Worm (Caenorhabditis elegans): ENCODE data around the gene ugt-54.

The ugt-54 gene

ce11 chrIV:10757616-10758193 is 3.8 kb upstream of the ugt-54 start, which contains the start of the genes T25B9.4 and T25B9.6:
Gene T25B9.4 (minus strand): TSS chrIV:10757716.
Gene T25B9.6 (plus strand): TSS chrIV:10758143.
- TF ChIP-seq F13C5.2 (tag; optimal IDR thresholded peaks at IDR 0.05) (no peak), scrt-1 (GFP tag; IDR thresholded peaks at IDR 0.05) (no peak), pes-1 (GFP tag; IDR thresholded peaks at IDR 0.05) (no peak), tbx-11 (GFP tag; IDR thresholded peaks at IDR 0.05) (no peak), ceh-36 (tag; optimal IDR thresholded peaks at IDR 0.05) (no peak), ets-7 (tag; optimal IDR thresholded peaks at IDR 0.05) (no peak), tbx-37 (GFP tag; conservative IDR thresholded peaks at IDR 0.05) (no peak), hmg-4 (GFP tag; optimal IDR thresholded peaks at IDR 0.05) (no peak), flt-1 (GFP tag; IDR thresholded peaks at IDR 0.05) (no peak), ama-1 (optimal IDR thresholded peaks at IDR 0.05) (no peak), hmbx-1 (tag; optimal IDR thresholded peaks at IDR 0.05) (no peak)

ce11 chrIV:10764206-10764605 is 2.7 kb downstream of the ugt-54 start, which contains the start of gene T25B9.11:
Gene T25B9.11 (plus strand): TSS chrIV:10764506.
- TF ChIP-seq ets-7 (tag; optimal IDR thresholded peaks at IDR 0.05), result no peak
- no peak for TF ChIP-seq hmg-4 (GFP tag; optimal IDR thresholded peaks at IDR 0.05)
- TF ChIP-seq hnd-1 (tag; optimal IDR thresholded peaks at IDR 0.05), result no peak
- TF ChIP-seq aly-1 (tag; optimal IDR thresholded peaks at IDR 0.05), result no peak
- TF ChIP-seq tbx-37 (GFP tag; conservative IDR thresholded peaks at IDR 0.05), result no peak
- no peak for TF ChIP-seq F13C5.2 (tag; optimal IDR thresholded peaks at IDR 0.05)
- no peak for TF ChIP-seq ama-1 (optimal IDR thresholded peaks at IDR 0.05)
- TF ChIP-seq tra-4 (tag; optimal IDR thresholded peaks at IDR 0.05), result no peak
- no peak for TF ChIP-seq flt-1 (GFP tag; IDR thresholded peaks at IDR 0.05)
- no peak for TF ChIP-seq B0310.2 (tag; optimal IDR thresholded peaks at IDR 0.05)
- TF ChIP-seq ceh-13 (GFP tag; optimal IDR thresholded peaks at IDR 0.05), result no peak
- TF ChIP-seq hmbx-1 (tag; optimal IDR thresholded peaks at IDR 0.05), result no peak
- no peak for TF ChIP-seq pes-1 (GFP tag; IDR thresholded peaks at IDR 0.05)

ce11 chrIV:10765053-10765452 is 3.6 kb downstream of the ugt-54 start, which contains the start of gene T25B9.12:
Gene T25B9.12 (plus strand): TSS chrIV:10765353.
- TF ChIP-seq ceh-36 (tag; optimal IDR thresholded peaks at IDR 0.05), result no peak
- no peak for TF ChIP-seq hmbx-1 (tag; optimal IDR thresholded peaks at IDR 0.05)
- TF ChIP-seq tra-4 (tag; optimal IDR thresholded peaks at IDR 0.05), result no peak
- no peak for TF ChIP-seq scrt-1 (GFP tag; IDR thresholded peaks at IDR 0.05)
- no peak for TF ChIP-seq ceh-13 (GFP tag; optimal IDR thresholded peaks at IDR 0.05)
- TF ChIP-seq tbx-11 (GFP tag; IDR thresholded peaks at IDR 0.05), result no peak
- TF ChIP-seq pes-1 (GFP tag; IDR thresholded peaks at IDR 0.05), result no peak
- no peak for TF ChIP-seq sea-1 (GFP tag; conservative IDR thresholded peaks at IDR 0.05)
- no peak for TF ChIP-seq B0310.2 (tag; optimal IDR thresholded peaks at IDR 0.05)

- TF ChIP-seq ceh-36 (tag; optimal IDR thresholded peaks at IDR 0.05) (no peak), ceh-13 (GFP tag; optimal IDR thresholded peaks at IDR 0.05) (no peak), sea-1 (GFP tag; conservative IDR thresholded peaks at IDR 0.05) (no peak), B0310.2 (tag; optimal IDR thresholded peaks at IDR 0.05) (no peak), flt-1 (GFP tag; IDR thresholded peaks at IDR 0.05) (no peak)
Measured at ce11 chrIV:10766071-10766470, 4.6 kb downstream of the ugt-54 start.

ce11 chrIV:10768146-10768636 is 6.7 kb downstream of the ugt-54 start, which contains the start of gene T25B9.8:
Gene T25B9.8 (minus strand): TSS chrIV:10768196.
- TF ChIP-seq ets-7 (tag; optimal IDR thresholded peaks at IDR 0.05), result no peak
- no peak for TF ChIP-seq aly-1 (tag; optimal IDR thresholded peaks at IDR 0.05)
- TF ChIP-seq flt-1 (GFP tag; IDR thresholded peaks at IDR 0.05), result no peak
- TF ChIP-seq tbx-37 (GFP tag; conservative IDR thresholded peaks at IDR 0.05), result no peak
- TF ChIP-seq F13C5.2 (tag; optimal IDR thresholded peaks at IDR 0.05), result no peak
- no peak for TF ChIP-seq hmbx-1 (tag; optimal IDR thresholded peaks at IDR 0.05)
- no peak for TF ChIP-seq pes-1 (GFP tag; IDR thresholded peaks at IDR 0.05)
- no peak for TF ChIP-seq tra-4 (tag; optimal IDR thresholded peaks at IDR 0.05)
- TF ChIP-seq sea-1 (GFP tag; conservative IDR thresholded peaks at IDR 0.05), result no peak
- TF ChIP-seq B0310.2 (tag; optimal IDR thresholded peaks at IDR 0.05), result no peak
- TF ChIP-seq ceh-13 (GFP tag; optimal IDR thresholded peaks at IDR 0.05), result no peak
- no peak for TF ChIP-seq hnd-1 (tag; optimal IDR thresholded peaks at IDR 0.05)
- no peak for TF ChIP-seq hmg-4 (GFP tag; optimal IDR thresholded peaks at IDR 0.05)
- no peak for TF ChIP-seq ceh-36 (tag; optimal IDR thresholded peaks at IDR 0.05)
- no peak for TF ChIP-seq scrt-1 (GFP tag; IDR thresholded peaks at IDR 0.05)
- TF ChIP-seq ama-1 (optimal IDR thresholded peaks at IDR 0.05), result no peak
- no peak for TF ChIP-seq tbx-11 (GFP tag; IDR thresholded peaks at IDR 0.05)

- TF ChIP-seq tra-4 (tag; optimal IDR thresholded peaks at IDR 0.05), result no peak
- no peak for TF ChIP-seq hmbx-1 (tag; optimal IDR thresholded peaks at IDR 0.05)
- TF ChIP-seq tbx-37 (GFP tag; conservative IDR thresholded peaks at IDR 0.05), result no peak
- TF ChIP-seq flt-1 (GFP tag; IDR thresholded peaks at IDR 0.05), result no peak
- no peak for TF ChIP-seq B0310.2 (tag; optimal IDR thresholded peaks at IDR 0.05)
- TF ChIP-seq hmg-4 (GFP tag; optimal IDR thresholded peaks at IDR 0.05), result no peak
- TF ChIP-seq sea-1 (GFP tag; conservative IDR thresholded peaks at IDR 0.05), result no peak
- TF ChIP-seq ama-1 (optimal IDR thresholded peaks at IDR 0.05), result no peak
- TF ChIP-seq tbx-11 (GFP tag; IDR thresholded peaks at IDR 0.05), result no peak
- no peak for TF ChIP-seq ceh-36 (tag; optimal IDR thresholded peaks at IDR 0.05)
- TF ChIP-seq aly-1 (tag; optimal IDR thresholded peaks at IDR 0.05), result no peak
- TF ChIP-seq pes-1 (GFP tag; IDR thresholded peaks at IDR 0.05), result no peak
- no peak for TF ChIP-seq ets-7 (tag; optimal IDR thresholded peaks at IDR 0.05)
- TF ChIP-seq F13C5.2 (tag; optimal IDR thresholded peaks at IDR 0.05), result no peak
- TF ChIP-seq scrt-1 (GFP tag; IDR thresholded peaks at IDR 0.05), result no peak
- TF ChIP-seq hnd-1 (tag; optimal IDR thresholded peaks at IDR 0.05), result no peak
Measured at ce11 chrIV:10769353-10769752, 7.9 kb downstream of the ugt-54 start, which contains the start of gene T25B9.9. Gene T25B9.9 (plus strand): TSS chrIV:10769653.

ce11 chrIV:10771296-10771695 is 9.8 kb downstream of the ugt-54 start:
- TF ChIP-seq B0310.2 (tag; optimal IDR thresholded peaks at IDR 0.05) (no peak), F13C5.2 (tag; optimal IDR thresholded peaks at IDR 0.05) (no peak), sea-1 (GFP tag; conservative IDR thresholded peaks at IDR 0.05) (no peak), tbx-37 (GFP tag; conservative IDR thresholded peaks at IDR 0.05) (no peak), ceh-36 (tag; optimal IDR thresholded peaks at IDR 0.05) (no peak), hmg-4 (GFP tag; optimal IDR thresholded peaks at IDR 0.05) (no peak), tbx-11 (GFP tag; IDR thresholded peaks at IDR 0.05) (no peak), ceh-13 (GFP tag; optimal IDR thresholded peaks at IDR 0.05) (no peak), pes-1 (GFP tag; IDR thresholded peaks at IDR 0.05) (no peak), tra-4 (tag; optimal IDR thresholded peaks at IDR 0.05) (no peak), aly-1 (tag; optimal IDR thresholded peaks at IDR 0.05) (no peak), scrt-1 (GFP tag; IDR thresholded peaks at IDR 0.05) (no peak), flt-1 (GFP tag; IDR thresholded peaks at IDR 0.05) (no peak), hnd-1 (tag; optimal IDR thresholded peaks at IDR 0.05) (no peak), hmbx-1 (tag; optimal IDR thresholded peaks at IDR 0.05) (no peak)

Measured in whole organism, early embryonic.